Worm (Caenorhabditis elegans) whole organism, early embryonic: Measurements from ENCODE around the gene Y62E10A.20.

Experiments
- F13C5.2 ChIP-seq: sonication (generic microtip); optimal IDR thresholded peaks from 2 replicates; lab custom pipeline; 2017; ENCODE audit warnings: mild to moderate bottlenecking, missing genetic modification characterization, inconsistent platforms, missing compliant biosample characterization
- ama-1 ChIP-seq: fragments of 150-350 bp; optimal IDR thresholded peaks from 2 replicates; lab custom pipeline; 2014
- hmg-4 ChIP-seq: fragments of 200-800 bp; sonication (Bioruptor generic); optimal IDR thresholded peaks from 2 replicates; lab custom pipeline; 2018; ENCODE audit warnings: mild to moderate bottlenecking, missing genetic modification characterization, missing compliant biosample characterization
- hnd-1 ChIP-seq: sonication (generic microtip); optimal IDR thresholded peaks from 2 replicates; lab custom pipeline; 2016; ENCODE audit warnings: missing genetic modification characterization, missing compliant biosample characterization
- scrt-1 ChIP-seq: fragments of 200-800 bp; sonication (Bioruptor generic); IDR thresholded peaks from 2 replicates; pipeline ENCODE4 v1.3.6; 2022; ENCODE audit warnings: missing genetic modification characterization, missing compliant biosample characterization
- sea-1 ChIP-seq: fragments of 200-800 bp; sonication (Bioruptor generic); conservative IDR thresholded peaks from 2 replicates; pipeline ENCODE4 v1.3.6; 2022; ENCODE audit warnings: missing genetic modification characterization, missing compliant biosample characterization

- no peak for TF ChIP-seq scrt-1 (GFP tag; lab: Robert Waterston, UW)
- TF ChIP-seq hmg-4 (GFP tag; lab: Kevin White, UChicago), result no peak
- no peak for TF ChIP-seq sea-1 (GFP tag; lab: Robert Waterston, UW)
- TF ChIP-seq hnd-1, result no peak
- no peak for TF ChIP-seq F13C5.2 (tag; lab: Kevin White, UChicago)
- TF ChIP-seq ama-1 (lab: Kevin White, UChicago), result no peak
These were observed 38.6 kb downstream of the Y62E10A.20 start, which contains the start of gene W02A2.9 for ce11 chrIV:13347232-13347715.
